Fruit fly (Drosophila melanogaster) whole organism, embryonic: ENCODE results near the gene Kdm3.

Experiments
- Ada2b ChIP-seq: fragments of 200-800 bp; sonication (Bioruptor generic); IDR thresholded peaks from 2 replicates; pipeline ENCODE4 v1.3.6; 2022; ENCODE audit warnings: missing biosample characterization, missing genetic modification characterization
- Adf1 ChIP-seq: fragments of 200-800 bp; sonication (Bioruptor generic); IDR thresholded peaks from 2 replicates; pipeline ENCODE4 v1.3.6; 2022; ENCODE audit warnings: missing biosample characterization, missing genetic modification characterization
- Bteb2 ChIP-seq: fragments of 200-800 bp; sonication (Bioruptor generic); optimal IDR thresholded peaks from 2 replicates; lab custom pipeline; 2016; ENCODE audit warnings: missing biosample characterization, missing genetic modification characterization
- CG12744 ChIP-seq: fragments of 200-800 bp; sonication (Bioruptor generic); optimal IDR thresholded peaks from 2 replicates; lab custom pipeline; 2016; ENCODE audit warnings: missing biosample characterization, missing genetic modification characterization
- CG13123 ChIP-seq: fragments of 200-800 bp; sonication (Bioruptor generic); optimal IDR thresholded peaks from 2 replicates; lab custom pipeline; 2016; ENCODE audit warnings: missing biosample characterization, missing genetic modification characterization
- CG14710 ChIP-seq: fragments of 200-800 bp; sonication (Bioruptor generic); optimal IDR thresholded peaks from 3 replicates; lab custom pipeline; 2019; ENCODE audit warnings: missing biosample characterization, mild to moderate bottlenecking, missing genetic modification characterization, moderate library complexity
- CG15514 ChIP-seq: fragments of 200-800 bp; sonication (Bioruptor generic); optimal IDR thresholded peaks from 3 replicates; lab custom pipeline; 2017; ENCODE audit warnings: missing biosample characterization, missing genetic modification characterization, mild to moderate bottlenecking, moderate library complexity, missing genetic modification reagents
- CG16813 ChIP-seq: fragments of 200-800 bp; sonication (Bioruptor generic); IDR thresholded peaks from 3 replicates; pipeline ENCODE4 v1.3.6; 2022; ENCODE audit warnings: missing biosample characterization, missing genetic modification characterization; ENCODE audit not compliant: partially characterized antibody
- CG17568 ChIP-seq: fragments of 200-800 bp; sonication (Bioruptor generic); optimal IDR thresholded peaks from 2 replicates; lab custom pipeline; 2018; ENCODE audit warnings: missing biosample characterization, mild to moderate bottlenecking, missing genetic modification characterization, moderate library complexity
- CG34422 ChIP-seq: fragments of 200-800 bp; sonication (Bioruptor generic); IDR thresholded peaks from 3 replicates; pipeline ENCODE4 v1.3.6; 2022; ENCODE audit warnings: missing biosample characterization, missing genetic modification characterization
- CG4730 ChIP-seq: fragments of 200-800 bp; sonication (Bioruptor generic); IDR thresholded peaks from 2 replicates; pipeline ENCODE4 v1.3.6; 2022; ENCODE audit warnings: missing biosample characterization, missing genetic modification characterization
- CG4854 ChIP-seq: fragments of 200-800 bp; sonication (Bioruptor generic); optimal IDR thresholded peaks from 2 replicates; lab custom pipeline; 2016; ENCODE audit warnings: missing biosample characterization, missing genetic modification characterization, inconsistent platforms
- CG7745 ChIP-seq: fragments of 200-800 bp; sonication (Bioruptor generic); optimal IDR thresholded peaks from 2 replicates; lab custom pipeline; 2018; ENCODE audit warnings: missing biosample characterization, mild to moderate bottlenecking, missing genetic modification characterization, moderate library complexity
- CG7786 ChIP-seq: fragments of 200-800 bp; sonication (Bioruptor generic); optimal IDR thresholded peaks from 2 replicates; lab custom pipeline; 2016; ENCODE audit warnings: missing biosample characterization, missing genetic modification characterization
- CG8089 ChIP-seq: fragments of 200-800 bp; sonication (Bioruptor generic); optimal IDR thresholded peaks from 3 replicates; lab custom pipeline; 2016; ENCODE audit warnings: missing biosample characterization, missing genetic modification characterization
- CG8359 ChIP-seq: fragments of 200-800 bp; sonication (Bioruptor generic); optimal IDR thresholded peaks from 2 replicates; lab custom pipeline; 2017; ENCODE audit warnings: missing biosample characterization, mild to moderate bottlenecking, missing genetic modification characterization, borderline replicate concordance
- CG9876 ChIP-seq: fragments of 200-800 bp; sonication (Bioruptor generic); optimal IDR thresholded peaks from 2 replicates; lab custom pipeline; 2016; ENCODE audit warnings: missing biosample characterization, missing genetic modification characterization
- CTCF ChIP-seq: fragments of 200-800 bp; sonication (Bioruptor generic); optimal IDR thresholded peaks from 2 replicates; lab custom pipeline; 2017; ENCODE audit warnings: missing biosample characterization, mild to moderate bottlenecking, missing genetic modification characterization, moderate library complexity
- Dad ChIP-seq: fragments of 200-800 bp; sonication (Bioruptor generic); optimal IDR thresholded peaks from 3 replicates; lab custom pipeline; 2016; ENCODE audit warnings: missing biosample characterization, missing genetic modification characterization
- Deaf1 ChIP-seq: fragments of 200-800 bp; optimal IDR thresholded peaks from 3 replicates; lab custom pipeline; 2019; ENCODE audit warnings: missing biosample characterization, mild to moderate bottlenecking, missing genetic modification characterization, moderate library complexity
- E2f2 ChIP-seq: fragments of 200-800 bp; sonication (Bioruptor generic); IDR thresholded peaks from 2 replicates; pipeline ENCODE4 v1.3.6; 2022; ENCODE audit warnings: missing biosample characterization, missing genetic modification characterization
- Eip74EF ChIP-seq, 2 experiments: fragments of 200-800 bp in 1 of 2; fragments of >200 bp in 1 of 2; sonication (Bioruptor generic) in 1 of 2; optimal IDR thresholded peaks; 2 replicates each; lab custom pipeline; 2017 to 2019; ENCODE audit warnings: missing biosample characterization in 2 of 2, missing genetic modification characterization in 2 of 2, mild to moderate bottlenecking in 1 of 2, moderate library complexity in 1 of 2
- Ets65A ChIP-seq: fragments of 200-800 bp; sonication (Bioruptor generic); peaks from one replicate; lab custom pipeline; 2016; ENCODE audit warnings: missing biosample characterization, missing genetic modification characterization
- Lhr ChIP-seq: fragments of 200-800 bp; sonication (Bioruptor generic); optimal IDR thresholded peaks from 3 replicates; lab custom pipeline; 2017; ENCODE audit warnings: mild to moderate bottlenecking, missing biosample characterization, missing genetic modification reagents, missing genetic modification characterization
- Med ChIP-seq: fragments of 200-800 bp; sonication (Bioruptor generic); peaks from one replicate; lab custom pipeline; 2016; ENCODE audit warnings: missing biosample characterization, missing genetic modification characterization, mild to moderate bottlenecking, inconsistent platforms, moderate library complexity
- NFAT ChIP-seq: fragments of 200-800 bp; sonication (Bioruptor generic); IDR thresholded peaks from 2 replicates; pipeline ENCODE4 v1.3.6; 2022; ENCODE audit warnings: missing biosample characterization, missing genetic modification characterization
- Oli ChIP-seq: fragments of 200-800 bp; sonication (Bioruptor generic); optimal IDR thresholded peaks from 2 replicates; lab custom pipeline; 2018; ENCODE audit warnings: missing biosample characterization, mild to moderate bottlenecking, missing genetic modification characterization, moderate library complexity
- Rfx ChIP-seq: fragments of 200-800 bp; sonication (Bioruptor generic); IDR thresholded peaks from 2 replicates; pipeline ENCODE4 v1.3.6; 2022; ENCODE audit warnings: missing biosample characterization, missing genetic modification characterization
- Sox100B ChIP-seq: fragments of 200-800 bp; sonication (Bioruptor generic); optimal IDR thresholded peaks from 3 replicates; lab custom pipeline; 2018; ENCODE audit warnings: missing biosample characterization, mild to moderate bottlenecking, missing genetic modification characterization
- Sox102F ChIP-seq: fragments of 200-800 bp; sonication (Bioruptor generic); optimal IDR thresholded peaks from 2 replicates; lab custom pipeline; 2018; ENCODE audit warnings: missing biosample characterization, mild to moderate bottlenecking, missing genetic modification characterization, moderate library complexity
- ci ChIP-seq: fragments of 200-800 bp; sonication (Bioruptor generic); IDR thresholded peaks from 3 replicates; pipeline ENCODE4 v1.3.6; 2022; ENCODE audit warnings: missing biosample characterization, missing genetic modification characterization
- croc ChIP-seq: fragments of 200-800 bp; sonication (Bioruptor generic); conservative IDR thresholded peaks from 3 replicates; pipeline ENCODE4 v1.3.6; 2022; ENCODE audit warnings: missing biosample characterization, missing genetic modification characterization
- en ChIP-seq: fragments of 200-800 bp; sonication (Bioruptor generic); optimal IDR thresholded peaks from 2 replicates; lab custom pipeline; 2016; ENCODE audit warnings: missing biosample characterization, missing genetic modification characterization
- exex ChIP-seq: fragments of 200-800 bp; sonication (Bioruptor generic); optimal IDR thresholded peaks from 4 replicates; lab custom pipeline; 2018; ENCODE audit warnings: missing biosample characterization, mild to moderate bottlenecking, missing genetic modification characterization, moderate library complexity
- fd3F ChIP-seq: fragments of 200-800 bp; sonication (Bioruptor generic); optimal IDR thresholded peaks from 2 replicates; lab custom pipeline; 2018; ENCODE audit warnings: missing biosample characterization, mild to moderate bottlenecking, missing genetic modification characterization, moderate library complexity
- fd96Cb ChIP-seq: fragments of 200-800 bp; sonication (Bioruptor generic); optimal IDR thresholded peaks from 2 replicates; lab custom pipeline; 2018; ENCODE audit warnings: missing biosample characterization, mild to moderate bottlenecking, missing genetic modification characterization, moderate library complexity
- jing ChIP-seq: fragments of 200-800 bp; sonication (Bioruptor generic); optimal IDR thresholded peaks from 2 replicates; lab custom pipeline; 2018; ENCODE audit warnings: missing biosample characterization, mild to moderate bottlenecking, missing genetic modification characterization
- knrl ChIP-seq: fragments of 200-800 bp; sonication (Bioruptor generic); IDR thresholded peaks from 3 replicates; pipeline ENCODE4 v1.3.6; 2022; ENCODE audit warnings: missing biosample characterization, missing genetic modification characterization; ENCODE audit not compliant: partially characterized antibody
- nerfin-2 ChIP-seq: fragments of 200-800 bp; sonication (Bioruptor generic); IDR thresholded peaks from 2 replicates; pipeline ENCODE4 v1.3.6; 2022; ENCODE audit warnings: missing biosample characterization, missing genetic modification characterization; ENCODE audit not compliant: partially characterized antibody
- pita ChIP-seq: fragments of 200-800 bp; sonication (Bioruptor generic); optimal IDR thresholded peaks from 2 replicates; lab custom pipeline; 2017; ENCODE audit warnings: missing biosample characterization, mild to moderate bottlenecking, missing genetic modification characterization
- pzg ChIP-seq: fragments of 200-800 bp; sonication (Bioruptor generic); optimal IDR thresholded peaks from 3 replicates; lab custom pipeline; 2018; ENCODE audit warnings: missing biosample characterization, mild to moderate bottlenecking, missing genetic modification characterization, moderate library complexity
- sisA ChIP-seq: fragments of 200-800 bp; sonication (Bioruptor generic); IDR thresholded peaks from 2 replicates; pipeline ENCODE4 v1.3.6; 2022; ENCODE audit warnings: missing biosample characterization, missing genetic modification characterization
- tgo ChIP-seq: fragments of 200-800 bp; sonication (Bioruptor generic); IDR thresholded peaks from 3 replicates; pipeline ENCODE4 v1.3.6; 2022; ENCODE audit warnings: missing biosample characterization, missing genetic modification characterization
- ttk ChIP-seq: fragments of 200-800 bp; sonication (Bioruptor generic); IDR thresholded peaks from 2 replicates; pipeline ENCODE4 v2.1.2; 2022; ENCODE audit warnings: missing biosample characterization, missing genetic modification characterization
- twi ChIP-seq: fragments of 200-800 bp; optimal IDR thresholded peaks from 2 replicates; lab custom pipeline; 2019; ENCODE audit warnings: missing biosample characterization, mild to moderate bottlenecking, missing genetic modification characterization, moderate library complexity
- zf30C ChIP-seq: fragments of 200-800 bp; sonication (Bioruptor generic); optimal IDR thresholded peaks from 3 replicates; lab custom pipeline; 2018; ENCODE audit warnings: missing biosample characterization, mild to moderate bottlenecking, missing genetic modification characterization

Kdm3 gene

dm6 chr3R:9559413-9560014 lies 43.7 kb downstream of the Kdm3 start, which contains the start of the genes AP-1mu and MBD-like (continued):
- TF ChIP-seq Oli (tag; lab: Kevin White, UChicago) (peak; percentile 42), CG17568 (GFP tag; lab: Kevin White, UChicago) (no peak), croc (GFP tag; lab: Robert Waterston, UW) (peak; percentile 25; the same call in 1 of the 3 replicates), ttk (no peak), CG12744 (GFP tag; lab: Kevin White, UChicago) (no peak), CG4854 (peak; percentile 58)

- TF ChIP-seq zf30C, result no peak
- TF ChIP-seq knrl, result no peak
- 0 out of 2 replicates have a peak, but pooled peaks have one; percentile 2 for TF ChIP-seq Ada2b
- TF ChIP-seq tgo (GFP tag; lab: Robert Waterston, UW), result no peak
- no peak for TF ChIP-seq fd3F (GFP tag; lab: Kevin White, UChicago)
- no peak for TF ChIP-seq Dad (GFP tag; lab: Kevin White, UChicago)
- peak; percentile 54 for TF ChIP-seq Med (GFP tag; lab: Kevin White, UChicago)
- TF ChIP-seq CG16813 (GFP tag; lab: Robert Waterston, UW), result 0 out of 3 replicates have a peak, but pooled peaks have one; percentile 33
- no peak for TF ChIP-seq sisA (GFP tag; lab: Robert Waterston, UW)
- peak; percentile 53 for TF ChIP-seq Ets65A
- no peak for TF ChIP-seq CG13123 (GFP tag; lab: Kevin White, UChicago)
- TF ChIP-seq CG8089 (GFP tag; lab: Kevin White, UChicago), result no peak
These were observed 45.3 kb downstream of the Kdm3 start for dm6 chr3R:9561121-9561520.

- no peak for TF ChIP-seq CG7745 (tag; lab: Kevin White, UChicago)
- TF ChIP-seq exex, result peak; percentile 46
- peak; percentile 9; the same call in 1 of the 2 replicates for TF ChIP-seq Adf1
- TF ChIP-seq twi (tag; lab: Kevin White, UChicago), result peak; percentile 67
- TF ChIP-seq nerfin-2 (GFP tag; lab: Robert Waterston, UW), result peak; percentile 94
- peak; percentile 48 for TF ChIP-seq Bteb2 (GFP tag; lab: Kevin White, UChicago)
- TF ChIP-seq Sox100B (GFP tag; lab: Kevin White, UChicago), result no peak
- TF ChIP-seq ci (GFP tag; lab: Robert Waterston, UW), result no peak
- TF ChIP-seq CTCF (GFP tag; lab: Kevin White, UChicago), result peak; percentile 22
- TF ChIP-seq NFAT (GFP tag; lab: Robert Waterston, UW), result peak; percentile 35; the same call in 1 of the 2 replicates
- no peak for TF ChIP-seq Deaf1 (tag; lab: Kevin White, UChicago)
- no peak for TF ChIP-seq fd96Cb (tag; lab: Kevin White, UChicago)
- TF ChIP-seq Rfx (GFP tag; lab: Robert Waterston, UW), result peak; percentile 64
- peak; percentile 12 for TF ChIP-seq CG9876 (GFP tag; lab: Kevin White, UChicago)
- no peak for TF ChIP-seq Eip74EF (GFP tag; optimal IDR thresholded peaks at IDR 0.05; lab: Kevin White, UChicago)
- no peak for TF ChIP-seq pita (GFP tag; lab: Kevin White, UChicago)
- TF ChIP-seq CG7786 (GFP tag; lab: Kevin White, UChicago), result peak; percentile 57
- TF ChIP-seq CG15514 (GFP tag; lab: Kevin White, UChicago), result peak; percentile 67
- 0 out of 2 replicates have a peak, but pooled peaks have one; percentile 34 for TF ChIP-seq CG4730
- peak; percentile 63 for TF ChIP-seq E2f2 (GFP tag; lab: Robert Waterston, UW)
- TF ChIP-seq CG8359 (GFP tag; lab: Kevin White, UChicago), result no peak
- TF ChIP-seq en (GFP tag; lab: Kevin White, UChicago), result no peak
- TF ChIP-seq Lhr (GFP tag; lab: Kevin White, UChicago), result no peak
- no peak; the same call in 2 of the 3 replicates for TF ChIP-seq CG34422
- TF ChIP-seq pzg (GFP tag; lab: Kevin White, UChicago), result peak; percentile 80
- no peak for TF ChIP-seq Sox102F (GFP tag; lab: Kevin White, UChicago)
- TF ChIP-seq jing (GFP tag; lab: Kevin White, UChicago), result no peak
- TF ChIP-seq CG14710 (tag; lab: Kevin White, UChicago), result peak; percentile 81
These were observed 47.6 kb downstream of the Kdm3 start, which contains the start of the genes CG9393 and Vps45 for dm6 chr3R:9563240-9563992. TSS of gene CG9393 (minus strand) at chr3R:9563673. TSS of gene Vps45 (plus strand) at chr3R:9563924.
